Fruit fly (Drosophila melanogaster) whole organism, larva: ENCODE measurements around the gene Myo28B1.

Experiments
- noc ChIP-seq: fragments of 200-800 bp; sonication (Bioruptor generic); optimal IDR thresholded peaks from 3 replicates; lab custom pipeline; 2019; ENCODE audit warnings: missing biosample characterization, mild to moderate bottlenecking, missing genetic modification characterization, moderate library complexity

The Myo28B1 gene

DNA sequence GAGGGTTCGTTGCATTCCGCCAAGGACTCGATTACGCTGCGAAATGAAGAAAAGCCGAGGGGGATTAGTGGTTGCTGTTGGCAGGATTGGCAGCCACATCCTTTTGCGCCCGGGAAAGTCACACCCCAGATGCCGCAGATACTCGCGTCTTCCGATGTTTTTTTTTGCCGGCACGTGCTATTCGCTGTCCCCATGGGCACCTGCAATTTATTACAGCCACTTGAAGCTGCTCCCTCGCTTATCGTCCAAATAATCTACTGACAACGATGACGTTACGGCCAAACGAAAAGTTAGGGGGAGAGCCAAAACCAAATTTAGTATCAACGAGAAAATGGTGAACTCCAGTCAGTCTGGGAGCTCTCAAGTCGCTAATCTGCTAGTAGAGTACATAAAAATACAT lies 11.1 kb downstream of the Myo28B1 start:
- no peak for TF ChIP-seq noc

DNA sequence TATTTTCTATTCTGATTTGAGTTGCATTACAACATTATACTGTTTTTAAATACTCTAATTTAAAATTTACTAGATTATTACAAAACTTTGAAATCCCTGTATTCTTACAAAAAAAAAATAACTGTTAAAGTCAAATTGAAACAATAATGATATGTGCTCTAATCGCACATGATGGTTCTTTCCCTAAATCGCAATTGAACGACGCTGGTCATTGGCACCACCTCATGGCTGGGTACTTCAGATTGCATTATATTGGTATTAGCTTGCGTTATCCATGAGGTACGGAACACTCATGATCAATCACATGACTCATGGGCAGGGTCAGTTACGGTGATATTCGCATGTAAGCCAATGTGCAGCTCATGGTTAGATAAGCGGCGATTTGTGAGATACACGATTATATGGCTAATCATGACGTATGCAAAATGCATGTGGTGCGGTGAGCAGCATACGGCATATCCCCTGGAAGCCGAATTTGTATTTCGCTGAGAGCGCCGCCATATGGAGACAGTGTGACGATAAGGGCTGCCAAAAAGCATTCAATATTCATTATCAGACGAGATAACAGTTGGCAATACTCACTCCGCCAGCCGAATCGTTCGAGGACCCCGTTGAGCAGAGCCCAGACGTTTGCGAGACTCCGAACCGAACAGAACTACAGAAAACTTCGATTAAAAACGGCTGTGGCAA lies 12.4 kb downstream of the Myo28B1 start:
- peak; percentile 33 for TF ChIP-seq noc

DNA sequence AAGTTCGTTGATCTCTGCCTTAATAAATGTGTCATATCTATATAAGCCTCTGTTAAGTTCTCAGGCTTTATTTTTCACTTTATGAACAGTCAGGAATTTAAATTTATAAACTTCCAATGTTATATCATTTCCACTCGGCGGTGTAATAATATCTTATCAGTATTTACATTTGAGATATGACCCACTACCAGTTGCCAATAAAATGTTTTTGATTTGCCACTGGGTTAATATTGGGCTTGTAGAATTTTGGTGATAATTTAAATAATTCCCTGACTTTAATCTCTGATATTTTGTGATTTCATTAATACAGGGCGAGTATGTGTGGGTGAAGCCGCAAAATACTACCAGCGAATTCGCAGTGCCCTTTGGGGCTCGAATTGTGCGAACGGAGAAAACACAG lies 14.5 kb downstream of the Myo28B1 start:
- no peak for TF ChIP-seq noc

DNA sequence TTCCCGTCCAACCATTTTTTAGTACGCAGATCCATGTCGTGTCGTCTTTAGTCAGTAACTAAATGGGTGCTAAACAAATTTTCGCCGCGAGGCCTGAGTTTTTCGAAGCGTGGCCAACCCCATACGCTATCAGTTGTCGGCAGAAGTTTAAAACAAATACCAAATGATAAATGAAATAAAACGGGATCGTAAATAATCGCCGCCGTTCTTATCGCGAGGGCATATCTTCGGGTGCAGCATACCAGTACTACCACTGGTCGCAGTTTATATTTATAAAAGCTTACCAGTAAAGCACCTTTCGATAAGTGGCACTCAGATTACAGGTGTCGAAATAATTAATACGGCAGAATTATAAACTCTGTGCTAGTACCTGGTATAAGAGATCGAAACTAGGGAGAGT lies 19.4 kb downstream of the Myo28B1 start:
- TF ChIP-seq noc = peak; percentile 51

DNA sequence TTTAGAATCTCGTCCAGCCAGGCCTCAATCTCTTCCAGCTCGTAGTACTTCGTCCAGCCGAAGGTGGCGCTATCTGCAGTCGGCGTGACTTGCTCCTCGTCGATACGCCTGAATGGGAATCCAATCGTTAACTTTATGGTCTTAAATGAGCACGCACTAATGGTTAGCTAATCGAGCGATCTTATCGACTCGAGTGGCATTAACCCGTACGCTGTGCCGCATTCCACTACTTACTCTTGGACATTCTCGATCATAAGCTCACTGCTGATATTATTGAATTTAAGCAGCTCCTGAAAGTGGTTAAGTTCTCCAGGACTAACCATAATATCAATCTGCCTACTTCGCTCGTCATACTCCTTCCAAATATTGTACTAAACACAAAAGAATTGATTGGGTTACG lies 24.6 kb downstream of the Myo28B1 start:
- no peak for TF ChIP-seq noc

DNA sequence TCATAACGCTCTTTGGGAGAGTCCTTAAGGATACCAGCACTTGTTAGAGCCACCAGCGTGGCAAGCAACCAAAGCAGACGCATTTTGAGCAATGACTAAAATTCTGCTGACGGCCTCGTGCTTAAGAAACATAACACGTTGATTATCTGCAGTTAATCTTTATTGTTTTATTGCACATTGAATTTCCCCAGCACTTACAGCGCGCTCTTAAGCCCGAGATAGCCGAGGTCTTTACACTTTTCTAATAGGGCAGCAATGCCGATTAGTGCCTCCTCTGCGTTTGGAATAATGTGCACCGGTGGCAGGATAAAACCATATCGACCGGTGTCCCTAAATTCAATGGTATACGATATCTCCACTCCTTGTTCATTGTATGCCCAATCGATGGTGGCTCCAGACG lies 25.1 kb downstream of the Myo28B1 start, which contains the start of gene CG18585:
Gene CG18585 (minus strand): TSS at position 101 of the 400 bp plus-strand sequence.
- no peak for TF ChIP-seq noc

DNA sequence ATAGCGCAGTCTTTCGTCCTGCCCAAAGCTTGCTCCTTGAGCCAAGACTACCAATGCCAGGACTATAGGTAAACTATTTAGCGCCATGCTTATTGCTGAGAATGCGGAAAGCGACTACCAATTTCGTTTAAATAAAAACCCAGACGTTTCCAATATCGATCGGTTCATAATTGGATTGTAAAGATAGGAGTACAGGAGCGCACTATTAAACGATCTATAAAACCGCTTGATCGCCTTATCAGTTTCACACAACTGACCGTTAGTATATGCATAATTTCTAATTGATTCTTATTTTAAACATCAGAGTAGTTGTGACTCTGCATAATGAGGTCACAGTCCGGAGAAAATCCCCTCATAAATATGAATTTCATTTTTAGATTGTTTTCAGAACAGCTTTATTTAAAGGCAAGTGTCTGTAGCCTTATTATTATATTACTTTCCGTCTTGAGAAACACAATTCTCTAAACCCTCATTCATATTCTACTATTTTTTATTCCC lies 26.8 kb downstream of the Myo28B1 start, which contains the start of the genes CG7025 and CG43235:
Gene CG7025 (minus strand): TSS at position 101 of the 498 bp plus-strand sequence.
Gene CG43235 (plus strand): TSS at position 448 of the 498 bp plus-strand sequence.
- no peak for TF ChIP-seq noc

DNA sequence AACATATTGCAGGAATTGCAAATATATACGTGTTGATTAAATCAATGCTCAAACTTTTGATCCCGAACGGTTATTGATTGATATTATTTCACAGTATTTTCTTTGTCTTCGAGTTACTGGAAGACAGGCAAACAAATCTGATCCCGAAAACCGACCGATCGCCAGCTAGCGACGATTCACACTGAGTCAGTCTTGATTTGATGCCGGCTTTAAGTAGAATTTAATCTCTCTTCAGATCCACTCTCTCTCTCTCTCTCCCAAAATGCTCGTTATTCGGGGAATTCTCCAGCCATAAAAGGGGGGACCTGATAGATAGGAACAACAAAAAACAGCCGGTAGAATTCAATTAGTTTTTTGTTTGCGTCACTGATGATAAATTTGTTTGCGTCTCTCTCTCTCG lies 35.6 kb downstream of the Myo28B1 start, which contains the start of gene Tep2:
Gene Tep2 (minus strand): TSS at position 185 of the 400 bp plus-strand sequence.
- peak; percentile 2 for TF ChIP-seq noc

DNA sequence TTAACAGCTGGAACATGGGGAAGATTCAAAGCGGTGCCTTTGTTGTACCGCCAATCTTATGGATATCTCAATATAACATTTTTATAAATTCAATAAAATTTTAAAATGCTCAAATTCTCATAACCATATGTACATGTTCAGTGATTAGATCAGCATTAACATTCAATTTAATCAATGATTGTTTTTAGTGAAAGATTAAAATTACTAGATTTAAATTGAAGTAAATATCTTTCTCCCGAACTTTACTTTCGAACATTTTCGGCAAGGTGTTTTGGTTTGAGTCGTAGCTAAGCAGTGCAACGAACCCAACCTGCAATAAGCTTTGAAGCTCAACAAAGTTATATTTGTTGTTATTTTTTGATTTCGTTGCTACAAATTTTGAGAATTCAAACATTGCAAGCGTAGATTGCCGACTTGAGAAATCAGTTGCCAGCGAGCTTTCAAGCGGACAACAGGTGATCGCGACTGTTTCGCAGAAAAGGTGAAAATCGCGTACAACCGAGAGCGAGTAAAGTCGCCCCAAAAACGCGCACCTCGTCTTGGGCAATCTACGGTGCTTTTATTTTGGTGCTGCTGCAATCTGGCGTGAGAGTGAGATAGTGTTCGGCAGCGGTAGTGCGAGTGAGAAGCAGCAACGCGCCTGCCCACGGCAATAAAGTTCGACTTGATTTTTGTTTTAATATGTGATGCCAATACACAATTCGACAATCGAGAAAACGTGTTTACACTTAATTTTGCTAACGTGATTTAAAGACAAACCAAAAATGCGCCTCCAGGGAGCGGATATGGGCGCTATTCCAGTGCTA lies 36.7 kb downstream of the Myo28B1 start, which contains the start of gene Tep3:
Gene Tep3 (plus strand): TSS at position 423 of the 806 bp plus-strand sequence.
- no peak for TF ChIP-seq noc

DNA sequence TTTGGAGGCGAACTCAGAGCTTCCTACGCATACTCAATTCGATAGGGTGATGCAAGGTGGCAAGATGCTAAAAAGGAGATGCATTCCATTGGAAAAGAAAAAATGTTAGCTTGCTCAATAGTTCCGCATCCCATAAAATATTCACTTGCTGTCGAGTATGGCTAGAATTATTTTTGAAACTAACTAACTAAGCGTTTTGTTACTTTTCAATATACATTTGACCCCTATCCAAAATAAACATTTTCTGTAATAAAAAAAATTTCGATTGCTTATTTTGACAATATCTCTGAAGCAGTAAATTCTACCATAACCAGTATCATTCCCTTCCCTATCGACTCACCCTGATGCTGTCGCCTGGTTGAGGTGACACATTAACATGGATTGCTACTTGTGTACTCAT lies 37.7 kb downstream of the Myo28B1 start:
- peak; percentile 55 for TF ChIP-seq noc

DNA sequence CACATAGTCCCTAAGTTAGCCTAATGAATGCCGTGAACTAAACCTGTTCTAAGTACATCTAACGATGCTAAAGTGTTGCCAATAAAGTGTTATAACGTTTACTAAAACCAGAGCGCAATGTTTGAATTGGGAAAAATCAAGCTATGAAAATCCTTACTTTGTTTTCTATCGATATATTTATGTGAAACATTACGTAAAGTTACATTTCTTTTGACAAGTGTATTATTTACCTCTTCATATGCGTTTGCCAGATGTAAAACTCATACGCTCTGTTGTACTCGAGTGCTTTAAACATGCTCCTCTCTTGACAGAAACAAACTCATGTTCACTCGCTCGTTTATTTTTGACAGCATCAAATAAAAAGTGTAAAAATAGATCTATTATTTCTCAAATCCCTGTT lies 44.7 kb downstream of the Myo28B1 start, which contains the start of gene Ntl:
Gene Ntl (plus strand): TSS at position 301 of the 400 bp plus-strand sequence.
- no peak for TF ChIP-seq noc

DNA sequence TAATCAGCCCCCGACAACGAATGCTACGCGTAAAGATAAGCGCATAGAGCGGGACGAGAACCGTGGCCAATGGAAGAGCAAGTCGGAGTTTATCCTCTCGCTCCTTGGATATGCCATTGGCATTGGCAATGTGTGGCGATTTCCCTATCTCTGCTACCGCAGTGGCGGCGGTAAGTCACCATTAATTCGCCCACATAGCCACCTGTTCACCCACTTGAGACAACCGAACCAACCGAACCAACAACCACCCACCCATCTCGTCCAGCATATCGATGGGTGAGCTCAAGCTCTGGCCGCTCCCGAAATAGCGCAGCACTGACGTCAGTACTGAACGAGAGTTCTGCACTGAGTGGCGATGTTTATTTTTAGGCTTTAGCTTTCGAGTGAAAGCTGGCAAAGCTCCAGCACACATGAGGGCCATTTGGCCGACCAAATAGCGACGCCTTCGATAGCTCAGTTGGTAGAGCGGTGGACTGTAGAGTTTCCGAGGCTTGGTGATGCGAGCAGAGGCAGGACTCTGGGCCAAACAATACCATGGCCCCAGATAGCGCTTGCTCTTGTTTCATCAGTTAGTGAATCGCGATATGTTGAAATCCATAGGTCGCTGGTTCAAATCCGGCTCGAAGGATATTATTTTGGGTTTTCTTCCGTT lies 45.3 kb downstream of the Myo28B1 start:
- no peak for TF ChIP-seq noc

DNA sequence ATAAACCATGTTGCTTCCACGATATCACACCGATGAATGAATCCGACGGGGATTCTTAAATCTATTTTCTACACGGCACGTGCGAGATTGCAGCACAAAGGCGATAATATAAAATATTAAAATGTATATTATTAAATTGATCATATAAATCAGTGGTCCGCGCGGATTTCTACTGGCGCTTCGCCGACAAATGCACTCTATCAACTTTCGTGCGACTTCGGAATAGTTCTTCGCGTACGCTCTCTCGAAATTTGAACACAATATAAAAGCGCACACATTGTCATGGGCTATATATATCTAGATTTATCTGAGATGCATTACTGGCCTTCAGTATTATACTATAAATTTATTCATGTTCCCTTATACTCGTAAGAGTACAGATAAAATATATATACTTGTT lies 50.7 kb downstream of the Myo28B1 start, which contains the start of gene CG33296:
Gene CG33296 (minus strand): TSS at position 101 of the 400 bp plus-strand sequence.
- no peak for TF ChIP-seq noc

DNA sequence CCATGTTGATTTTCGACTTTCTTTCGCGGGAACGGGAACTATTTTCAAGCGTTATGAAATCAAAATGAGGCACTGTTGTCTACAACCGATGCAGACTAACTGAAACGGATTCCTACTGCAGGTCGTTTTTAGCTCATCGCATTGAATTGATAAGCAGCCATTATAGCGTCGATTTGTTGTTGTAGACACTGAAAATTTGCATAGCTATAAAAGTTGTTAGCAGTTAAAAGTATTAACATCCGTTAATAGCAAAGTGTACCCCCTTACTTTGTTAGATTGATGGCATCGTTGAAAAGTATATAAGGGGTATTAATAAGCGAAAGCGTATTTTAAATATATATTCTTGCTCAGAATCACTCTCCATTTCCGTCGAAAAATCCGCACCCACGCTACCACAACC lies 53.5 kb downstream of the Myo28B1 start, which contains the start of gene CG13793:
Gene CG13793 (minus strand): TSS at position 101 of the 400 bp plus-strand sequence.
- no peak for TF ChIP-seq noc

DNA sequence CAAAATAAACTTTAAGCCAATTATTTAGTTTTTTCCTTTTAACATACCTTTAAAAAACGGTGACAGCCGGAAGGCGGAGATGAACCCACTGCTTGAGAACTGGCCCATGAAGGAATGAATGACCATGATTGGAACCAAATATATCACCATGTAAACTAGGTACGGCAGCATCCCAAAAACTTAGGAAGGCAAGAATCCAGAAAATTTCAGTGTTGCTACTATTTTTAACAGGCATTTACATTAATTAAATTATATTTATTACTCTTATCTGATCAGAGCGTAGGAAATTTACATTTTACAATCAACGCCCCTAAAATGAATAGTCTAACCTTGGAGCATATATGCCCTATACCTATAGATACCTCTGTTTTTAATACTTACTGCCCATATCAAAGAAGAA lies 56.3 kb downstream of the Myo28B1 start:
- TF ChIP-seq noc = no peak

DNA sequence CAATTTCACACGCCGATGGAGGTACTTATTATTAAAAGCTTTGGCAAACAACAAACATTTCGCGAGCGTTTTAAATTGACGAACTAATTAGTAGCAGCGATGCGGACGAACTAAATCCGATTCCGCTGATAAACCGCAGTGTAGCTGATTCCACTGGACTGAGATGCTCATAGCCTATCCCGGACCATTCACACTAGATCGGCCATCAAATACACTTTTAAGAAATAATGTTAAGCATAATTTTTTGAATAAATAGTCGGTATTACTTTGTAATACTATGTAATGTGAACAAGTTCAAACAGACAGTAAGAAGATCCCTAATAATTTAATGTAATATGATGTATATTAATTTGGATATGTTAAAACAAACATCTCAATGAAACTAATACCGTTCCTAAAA lies 56.9 kb downstream of the Myo28B1 start, which contains the start of gene CG13794:
Gene CG13794 (minus strand): TSS at position 101 of the 400 bp plus-strand sequence.
- no peak for TF ChIP-seq noc
